Fruit fly (Drosophila melanogaster) whole organism, embryonic: ENCODE measurements around the gene CG34398.
A peak's percentile ranks its signal among the peaks of the same experiment; 100 is the strongest.

Experiments used
- ATbp ChIP-seq: fragments of 200-800 bp; sonication (Bioruptor generic); optimal IDR thresholded peaks from 2 replicates; lab custom pipeline; 2017; ENCODE audit warnings: missing biosample characterization, mild to moderate bottlenecking, missing genetic modification characterization, missing genetic modification reagents
- Abd-B ChIP-seq: fragments of 200-800 bp; sonication (Bioruptor generic); optimal IDR thresholded peaks from 2 replicates; lab custom pipeline; 2018; ENCODE audit warnings: missing biosample characterization, mild to moderate bottlenecking, missing genetic modification characterization, moderate library complexity
- Adf1 ChIP-seq: fragments of 200-800 bp; sonication (Bioruptor generic); IDR thresholded peaks from 2 replicates; pipeline ENCODE4 v1.3.6; 2022; ENCODE audit warnings: missing biosample characterization, missing genetic modification characterization
- Aef1 ChIP-seq: fragments of 200-800 bp; sonication (Bioruptor generic); IDR thresholded peaks from 3 replicates; pipeline ENCODE4 v1.3.6; 2022; ENCODE audit warnings: missing biosample characterization, missing genetic modification characterization
- CG10209 ChIP-seq: fragments of 200-800 bp; sonication (Bioruptor generic); optimal IDR thresholded peaks from 3 replicates; lab custom pipeline; 2017; ENCODE audit warnings: missing biosample characterization, mild to moderate bottlenecking, missing genetic modification characterization, missing genetic modification reagents
- CG10462 ChIP-seq: fragments of 200-800 bp; sonication (Bioruptor generic); optimal IDR thresholded peaks from 2 replicates; lab custom pipeline; 2016; ENCODE audit warnings: missing biosample characterization, missing genetic modification characterization
- CG11398 ChIP-seq: fragments of 200-800 bp; sonication (Bioruptor generic); optimal IDR thresholded peaks from 2 replicates; lab custom pipeline; 2016; ENCODE audit warnings: missing biosample characterization, missing genetic modification characterization
- CG12155 ChIP-seq: fragments of 200-800 bp; sonication (Bioruptor generic); optimal IDR thresholded peaks from 3 replicates; lab custom pipeline; 2016; ENCODE audit warnings: missing biosample characterization, missing genetic modification characterization
- CG12942 ChIP-seq: fragments of 200-800 bp; sonication (Bioruptor generic); optimal IDR thresholded peaks from 3 replicates; lab custom pipeline; 2016; ENCODE audit warnings: missing biosample characterization, missing genetic modification characterization
- CG14050 ChIP-seq: fragments of 200-800 bp; sonication (Bioruptor generic); IDR thresholded peaks from 3 replicates; pipeline ENCODE4 v1.3.6; 2022; ENCODE audit warnings: missing biosample characterization, missing genetic modification characterization
- CG14710 ChIP-seq: fragments of 200-800 bp; sonication (Bioruptor generic); optimal IDR thresholded peaks from 3 replicates; lab custom pipeline; 2019; ENCODE audit warnings: missing biosample characterization, mild to moderate bottlenecking, missing genetic modification characterization, moderate library complexity
- CG14860 ChIP-seq: fragments of 200-800 bp; sonication (Bioruptor generic); IDR thresholded peaks from 3 replicates; pipeline ENCODE4 v1.3.6; 2022; ENCODE audit warnings: missing biosample characterization, missing genetic modification characterization; ENCODE audit not compliant: partially characterized antibody
- CG14965 ChIP-seq: fragments of 200-800 bp; sonication (Bioruptor generic); optimal IDR thresholded peaks from 2 replicates; lab custom pipeline; 2016; ENCODE audit warnings: missing biosample characterization, missing genetic modification characterization, borderline replicate concordance
- CG15269 ChIP-seq: fragments of 200-800 bp; sonication (Bioruptor generic); optimal IDR thresholded peaks from 2 replicates; lab custom pipeline; 2018; ENCODE audit warnings: missing biosample characterization, mild to moderate bottlenecking, missing genetic modification characterization, moderate library complexity
- CG1529 ChIP-seq: fragments of 200-800 bp; sonication (Bioruptor generic); optimal IDR thresholded peaks from 3 replicates; lab custom pipeline; 2018; ENCODE audit warnings: missing biosample characterization, missing genetic modification characterization
- CG31388 ChIP-seq: fragments of 200-800 bp; sonication (Bioruptor generic); optimal IDR thresholded peaks from 2 replicates; lab custom pipeline; 2016; ENCODE audit warnings: missing biosample characterization, missing genetic modification characterization
- CG3163 ChIP-seq: fragments of 200-800 bp; sonication (Bioruptor generic); optimal IDR thresholded peaks from 3 replicates; lab custom pipeline; 2016; ENCODE audit warnings: missing biosample characterization, missing genetic modification characterization
- CG4360 ChIP-seq: fragments of 200-800 bp; sonication (Bioruptor generic); IDR thresholded peaks from 2 replicates; pipeline ENCODE4 v1.3.6; 2022; ENCODE audit warnings: missing biosample characterization, missing genetic modification characterization
- CG5245 ChIP-seq: fragments of 200-800 bp; sonication (Bioruptor generic); optimal IDR thresholded peaks from 3 replicates; lab custom pipeline; 2016; ENCODE audit warnings: missing biosample characterization, missing genetic modification characterization
- CG7372 ChIP-seq: fragments of 200-800 bp; sonication (Bioruptor generic); IDR thresholded peaks from 2 replicates; pipeline ENCODE4 v1.3.6; 2022; ENCODE audit warnings: missing biosample characterization, missing genetic modification characterization
- CG7987 ChIP-seq: fragments of 200-800 bp; sonication (Bioruptor generic); optimal IDR thresholded peaks from 2 replicates; lab custom pipeline; 2018; ENCODE audit warnings: missing biosample characterization, mild to moderate bottlenecking, missing genetic modification characterization, moderate library complexity
- CG8281 ChIP-seq: fragments of 200-800 bp; sonication (Bioruptor generic); optimal IDR thresholded peaks from 2 replicates; lab custom pipeline; 2018; ENCODE audit warnings: missing biosample characterization, mild to moderate bottlenecking, missing genetic modification characterization, moderate library complexity
- CG9797 ChIP-seq: fragments of 200-800 bp; sonication (Bioruptor generic); optimal IDR thresholded peaks from 3 replicates; lab custom pipeline; 2018; ENCODE audit warnings: missing biosample characterization, mild to moderate bottlenecking, missing genetic modification characterization
- CG9932 ChIP-seq: fragments of 200-800 bp; sonication (Bioruptor generic); IDR thresholded peaks from 2 replicates; pipeline ENCODE4 v1.3.6; 2022; ENCODE audit warnings: missing biosample characterization, missing genetic modification characterization
- Camta ChIP-seq: fragments of 200-800 bp; sonication (Bioruptor generic); optimal IDR thresholded peaks from 2 replicates; lab custom pipeline; 2016; ENCODE audit warnings: missing biosample characterization, missing genetic modification characterization
- Dip3 ChIP-seq: fragments of 200-800 bp; sonication (Bioruptor generic); optimal IDR thresholded peaks from 3 replicates; lab custom pipeline; 2016; ENCODE audit warnings: missing biosample characterization, missing genetic modification characterization
- Fer1 ChIP-seq: fragments of 200-800 bp; sonication (Bioruptor generic); optimal IDR thresholded peaks from 2 replicates; lab custom pipeline; 2017; ENCODE audit warnings: missing biosample characterization, mild to moderate bottlenecking, missing genetic modification characterization
- Gsc ChIP-seq: fragments of 200-800 bp; sonication (Bioruptor generic); IDR thresholded peaks from 2 replicates; pipeline ENCODE4 v1.3.6; 2022; ENCODE audit warnings: missing biosample characterization, missing genetic modification characterization
- HLH4C ChIP-seq: fragments of 200-800 bp; sonication (Bioruptor generic); IDR thresholded peaks from 3 replicates; pipeline ENCODE4 v1.3.6; 2022; ENCODE audit warnings: missing biosample characterization, missing genetic modification characterization; ENCODE audit not compliant: partially characterized antibody
- Hmr ChIP-seq: fragments of 200-800 bp; sonication (Bioruptor generic); optimal IDR thresholded peaks from 3 replicates; lab custom pipeline; 2017; ENCODE audit warnings: mild to moderate bottlenecking, missing biosample characterization, missing genetic modification reagents, missing genetic modification characterization
- Myb ChIP-seq: fragments of 200-800 bp; sonication (Bioruptor generic); optimal IDR thresholded peaks from 2 replicates; lab custom pipeline; 2016; ENCODE audit warnings: missing biosample characterization, missing genetic modification characterization
- Poxn ChIP-seq: fragments of 200-800 bp; sonication (Bioruptor generic); IDR thresholded peaks from 2 replicates; pipeline ENCODE4 v1.3.6; 2022; ENCODE audit warnings: missing biosample characterization, missing genetic modification characterization
- Ravus ChIP-seq: fragments of 200-800 bp; sonication (Bioruptor generic); IDR thresholded peaks from 2 replicates; pipeline ENCODE4 v1.3.6; 2022; ENCODE audit warnings: missing biosample characterization, missing genetic modification characterization
- Xrp1 ChIP-seq: fragments of 200-800 bp; sonication (Bioruptor generic); IDR thresholded peaks from 2 replicates; pipeline ENCODE4 v1.3.6; 2022; ENCODE audit warnings: missing biosample characterization, missing genetic modification characterization
- YL-1 ChIP-seq: fragments of 200-800 bp; sonication (Bioruptor generic); optimal IDR thresholded peaks from 3 replicates; lab custom pipeline; 2017; ENCODE audit warnings: missing biosample characterization, mild to moderate bottlenecking, missing genetic modification characterization
- ase ChIP-seq: fragments of 200-800 bp; sonication (Bioruptor generic); IDR thresholded peaks from 3 replicates; pipeline ENCODE4 v1.3.6; 2022; ENCODE audit warnings: missing biosample characterization, missing genetic modification characterization
- cas ChIP-seq: fragments of 200-800 bp; sonication (Bioruptor generic); IDR thresholded peaks from 2 replicates; pipeline ENCODE4 v1.3.6; 2022; ENCODE audit warnings: missing biosample characterization, missing genetic modification characterization
- disco-r ChIP-seq: fragments of 200-800 bp; sonication (Bioruptor generic); optimal IDR thresholded peaks from 2 replicates; lab custom pipeline; 2016; ENCODE audit warnings: missing biosample characterization, missing genetic modification characterization
- dpn ChIP-seq, 2 experiments: fragments of 200-800 bp; sonication (Bioruptor generic); optimal IDR thresholded peaks; 3 replicates each; lab custom pipeline; 2016; ENCODE audit warnings: missing biosample characterization in 2 of 2, missing genetic modification characterization in 2 of 2
- dysf ChIP-seq: fragments of 200-800 bp; sonication (Bioruptor generic); IDR thresholded peaks from 3 replicates; pipeline ENCODE4 v1.3.6; 2022; ENCODE audit warnings: missing biosample characterization, missing genetic modification characterization
- gro ChIP-seq: fragments of 200-800 bp; sonication (Bioruptor generic); optimal IDR thresholded peaks from 2 replicates; lab custom pipeline; 2016; ENCODE audit warnings: missing biosample characterization, missing genetic modification characterization
- insv ChIP-seq, 2 experiments: fragments of 200-800 bp; sonication (Bioruptor generic); optimal IDR thresholded peaks; 3 replicates each; lab custom pipeline; 2016 to 2018; ENCODE audit warnings: missing biosample characterization in 2 of 2, missing genetic modification characterization in 2 of 2
- inv ChIP-seq: fragments of 200-800 bp; sonication (Bioruptor generic); IDR thresholded peaks from 2 replicates; pipeline ENCODE4 v1.3.6; 2022; ENCODE audit warnings: missing biosample characterization, missing genetic modification characterization; ENCODE audit not compliant: partially characterized antibody
- kni ChIP-seq: fragments of 200-800 bp; sonication (Bioruptor generic); optimal IDR thresholded peaks from 3 replicates; lab custom pipeline; 2017; ENCODE audit warnings: mild to moderate bottlenecking, missing biosample characterization, missing genetic modification reagents, missing genetic modification characterization
- pita ChIP-seq: fragments of 200-800 bp; sonication (Bioruptor generic); optimal IDR thresholded peaks from 2 replicates; lab custom pipeline; 2017; ENCODE audit warnings: missing biosample characterization, mild to moderate bottlenecking, missing genetic modification characterization
- prd ChIP-seq, 3 experiments: fragments of >200 bp in 2 of 3; fragments of 200-800 bp in 1 of 3; sonication (Bioruptor generic) in 1 of 3; optimal IDR thresholded peaks in 2 of 3; IDR thresholded peaks in 1 of 3; 2 replicates in 2 of 3; 3 replicates in 1 of 3; pipeline versions ENCODE4 v1.3.6 to Lab custom; 2017 to 2022; ENCODE audit warnings: missing biosample characterization in 1 of 3, missing genetic modification characterization in 1 of 3
- ranshi ChIP-seq: fragments of 200-800 bp; sonication (Bioruptor generic); IDR thresholded peaks from 2 replicates; pipeline ENCODE4 v1.3.6; 2022; ENCODE audit warnings: missing biosample characterization, missing genetic modification characterization
- sim ChIP-seq: fragments of 200-800 bp; sonication (Bioruptor generic); IDR thresholded peaks from 2 replicates; pipeline ENCODE4 v1.3.6; 2022; ENCODE audit warnings: missing biosample characterization, missing genetic modification characterization
- stwl ChIP-seq: fragments of 200-800 bp; sonication (Bioruptor generic); optimal IDR thresholded peaks from 3 replicates; lab custom pipeline; 2018; ENCODE audit warnings: missing biosample characterization, mild to moderate bottlenecking, missing genetic modification characterization, moderate library complexity
- sug ChIP-seq: fragments of 200-800 bp; optimal IDR thresholded peaks from 2 replicates; lab custom pipeline; 2019; ENCODE audit warnings: missing biosample characterization, mild to moderate bottlenecking, missing genetic modification characterization, moderate library complexity
- tgo ChIP-seq: fragments of 200-800 bp; sonication (Bioruptor generic); IDR thresholded peaks from 3 replicates; pipeline ENCODE4 v1.3.6; 2022; ENCODE audit warnings: missing biosample characterization, missing genetic modification characterization
- unc-4 ChIP-seq: fragments of 200-800 bp; sonication (Bioruptor generic); IDR thresholded peaks from 2 replicates; pipeline ENCODE4 v1.3.6; 2022; ENCODE audit warnings: missing biosample characterization, missing genetic modification characterization; ENCODE audit not compliant: partially characterized antibody

CG34398 gene

DNA sequence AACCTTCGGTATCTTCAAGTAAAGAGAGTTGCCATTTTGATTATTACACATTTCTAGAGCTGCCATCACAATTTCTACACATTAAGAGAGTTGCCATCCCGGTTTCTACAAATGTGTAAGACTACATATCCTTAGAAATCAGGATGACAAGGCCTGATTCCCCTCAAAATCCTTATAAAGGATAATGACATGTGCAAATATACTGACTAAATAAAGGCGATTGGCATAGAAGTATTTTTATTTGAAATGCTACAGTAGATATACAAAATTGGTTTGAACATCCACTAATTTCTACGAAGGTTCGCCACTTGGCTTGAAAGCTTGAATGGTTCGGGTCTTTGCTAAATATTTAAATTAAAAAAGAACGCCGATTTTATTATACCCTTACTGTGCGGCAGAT is 9.9 kb upstream of the CG34398 start (continued):
- TF ChIP-seq dpn (GFP tag; optimal IDR thresholded peaks at IDR 0.05; lab: Kevin White, UChicago) (peak in 1 of 2 experiments; percentile 12), CG9932 (GFP tag; lab: Robert Waterston, UW) (no peak), unc-4 (GFP tag; lab: Robert Waterston, UW) (no peak), inv (GFP tag; lab: Robert Waterston, UW) (no peak), Dip3 (GFP tag; lab: Kevin White, UChicago) (no peak), sug (tag; lab: Kevin White, UChicago) (no peak), CG14050 (GFP tag; lab: Robert Waterston, UW) (no peak), Aef1 (GFP tag; lab: Robert Waterston, UW) (no peak), CG7987 (GFP tag; lab: Kevin White, UChicago) (no peak), CG3163 (GFP tag; lab: Kevin White, UChicago) (no peak), CG10209 (GFP tag; lab: Kevin White, UChicago) (no peak), Myb (GFP tag; lab: Kevin White, UChicago) (peak; percentile 59), CG9797 (GFP tag; lab: Kevin White, UChicago) (no peak), YL-1 (GFP tag; lab: Kevin White, UChicago) (no peak), Poxn (no peak), Gsc (no peak), ase (no peak), Ravus (GFP tag; lab: Robert Waterston, UW) (no peak), pita (GFP tag; lab: Kevin White, UChicago) (peak; percentile 92), Hmr (GFP tag; lab: Kevin White, UChicago) (no peak), CG31388 (GFP tag; lab: Kevin White, UChicago) (no peak), tgo (GFP tag; lab: Robert Waterston, UW) (no peak), CG14710 (tag; lab: Kevin White, UChicago) (peak; percentile 61), stwl (tag; lab: Kevin White, UChicago) (peak; percentile 43), disco-r (GFP tag; lab: Kevin White, UChicago) (no peak), CG12942 (GFP tag; lab: Kevin White, UChicago) (no peak), dysf (GFP tag; lab: Robert Waterston, UW) (no peak), CG10462 (GFP tag; lab: Kevin White, UChicago) (no peak), Fer1 (GFP tag; lab: Kevin White, UChicago) (no peak), CG15269 (tag; lab: Kevin White, UChicago) (no peak), CG1529 (GFP tag; lab: Kevin White, UChicago) (no peak), CG8281 (tag; lab: Kevin White, UChicago) (no peak), ATbp (GFP tag; lab: Kevin White, UChicago) (no peak), Adf1 (GFP tag; lab: Robert Waterston, UW) (no peak), cas (GFP tag; lab: Robert Waterston, UW) (no peak), CG4360 (GFP tag; lab: Robert Waterston, UW) (no peak), Xrp1 (GFP tag; lab: Robert Waterston, UW) (no peak), Abd-B (peak; percentile 19), CG14860 (no peak), prd (optimal IDR thresholded peaks at IDR 0.05; lab: Kevin White, UChicago) (no peak), prd (GFP tag; IDR thresholded peaks at IDR 0.05; lab: Robert Waterston, UW) (no peak), CG5245 (GFP tag; lab: Kevin White, UChicago) (no peak), CG7372 (GFP tag; lab: Robert Waterston, UW) (no peak), kni (GFP tag; lab: Kevin White, UChicago) (no peak), sim (GFP tag; lab: Robert Waterston, UW) (no peak), ranshi (no peak), CG11398 (GFP tag; lab: Kevin White, UChicago) (no peak), CG12155 (no peak), CG14965 (GFP tag; lab: Kevin White, UChicago) (no peak), HLH4C (GFP tag; lab: Robert Waterston, UW) (no peak), gro (peak; percentile 63), insv (GFP tag; optimal IDR thresholded peaks at IDR 0.05; lab: Kevin White, UChicago) (no peak), Camta (no peak)
